Worm (Caenorhabditis elegans) whole organism, L3 larva: ENCODE data around the gene K08F8.15.

Experiments
- R02D3.7 ChIP-seq: fragments of 150-350 bp; optimal IDR thresholded peaks from 2 replicates; lab custom pipeline; 2014; ENCODE audit warnings: missing biosample characterization, missing genetic modification characterization
- ZK546.5 ChIP-seq: sonication (generic microtip); optimal IDR thresholded peaks from 2 replicates; lab custom pipeline; 2017; ENCODE audit warnings: missing biosample characterization, missing genetic modification characterization
- aly-2 ChIP-seq: fragments of 150-350 bp; optimal IDR thresholded peaks from 2 replicates; lab custom pipeline; 2014; ENCODE audit warnings: missing biosample characterization, missing genetic modification characterization
- ama-1 ChIP-seq: fragments of 150-350 bp; optimal IDR thresholded peaks from 2 replicates; lab custom pipeline; 2018
- ceh-16 ChIP-seq: sonication (generic microtip); optimal IDR thresholded peaks from 2 replicates; lab custom pipeline; 2017; ENCODE audit warnings: missing biosample characterization, missing genetic modification characterization
- ceh-28 ChIP-seq: fragments of 150-350 bp; optimal IDR thresholded peaks from 2 replicates; lab custom pipeline; 2014; ENCODE audit warnings: missing biosample characterization, missing genetic modification reagents, missing genetic modification characterization
- ceh-82 ChIP-seq: fragments of 150-350 bp; optimal IDR thresholded peaks from 2 replicates; lab custom pipeline; 2014; ENCODE audit warnings: missing biosample characterization, missing genetic modification characterization
- ceh-9 ChIP-seq: sonication (generic microtip); optimal IDR thresholded peaks from 2 replicates; lab custom pipeline; 2018; ENCODE audit warnings: missing biosample characterization, missing genetic modification characterization
- daf-12 ChIP-seq: fragments of 150-350 bp; optimal IDR thresholded peaks from 2 replicates; lab custom pipeline; 2014; ENCODE audit warnings: missing biosample characterization, missing genetic modification reagents, missing genetic modification characterization
- egl-27 ChIP-seq: sonication (generic microtip); optimal IDR thresholded peaks from 4 replicates; lab custom pipeline; 2017; ENCODE audit warnings: missing biosample characterization, missing genetic modification reagents, missing genetic modification characterization
- egl-5 ChIP-seq: fragments of 150-350 bp; optimal IDR thresholded peaks from 2 replicates; lab custom pipeline; 2017; ENCODE audit warnings: missing biosample characterization, missing genetic modification reagents, missing genetic modification characterization, inconsistent platforms
- elt-1 ChIP-seq: fragments of 150-350 bp; optimal IDR thresholded peaks from 2 replicates; lab custom pipeline; 2014; ENCODE audit warnings: missing biosample characterization, missing genetic modification characterization
- elt-2 ChIP-seq: sonication (generic microtip); optimal IDR thresholded peaks from 2 replicates; lab custom pipeline; 2016; ENCODE audit warnings: missing genetic modification reagents, mild to moderate bottlenecking, missing genetic modification characterization, missing compliant biosample characterization
- elt-3 ChIP-seq, 3 experiments: fragments of 150-350 bp in 1 of 3; sonication (generic microtip) in 2 of 3; optimal IDR thresholded peaks; 2 replicates in 2 of 3; 4 replicates in 1 of 3; lab custom pipeline; 2014 to 2017; ENCODE audit warnings: missing biosample characterization in 3 of 3, missing genetic modification characterization in 3 of 3
- eor-1 ChIP-seq, 2 experiments: fragments of 150-350 bp; optimal IDR thresholded peaks; 2 replicates each; lab custom pipeline; 2014 to 2018; ENCODE audit warnings: missing biosample characterization in 2 of 2, missing genetic modification characterization in 2 of 2
- fkh-10 ChIP-seq: sonication (generic microtip); optimal IDR thresholded peaks from 2 replicates; lab custom pipeline; 2017; ENCODE audit warnings: missing biosample characterization, missing genetic modification reagents, missing genetic modification characterization
- fkh-2 ChIP-seq: fragments of 150-350 bp; optimal IDR thresholded peaks from 2 replicates; lab custom pipeline; 2014; ENCODE audit warnings: missing biosample characterization, missing genetic modification reagents, missing genetic modification characterization
- fos-1 ChIP-seq: fragments of 150-350 bp; optimal IDR thresholded peaks from 2 replicates; lab custom pipeline; 2014; ENCODE audit warnings: missing biosample characterization, missing genetic modification characterization
- hmg-11 ChIP-seq: sonication (generic microtip); optimal IDR thresholded peaks from 2 replicates; lab custom pipeline; 2016; ENCODE audit warnings: missing genetic modification characterization, missing compliant biosample characterization
- jun-1 ChIP-seq: fragments of 150-350 bp; optimal IDR thresholded peaks from 2 replicates; lab custom pipeline; 2014; ENCODE audit warnings: missing biosample characterization, missing genetic modification reagents, missing genetic modification characterization
- lin-15B ChIP-seq: fragments of 150-350 bp; optimal IDR thresholded peaks from 2 replicates; lab custom pipeline; 2014; ENCODE audit warnings: missing biosample characterization, missing genetic modification characterization
- lin-39 ChIP-seq: fragments of 150-350 bp; optimal IDR thresholded peaks from 2 replicates; lab custom pipeline; 2018; ENCODE audit warnings: missing biosample characterization, missing genetic modification reagents, missing genetic modification characterization
- lsy-12 ChIP-seq: sonication (generic microtip); optimal IDR thresholded peaks from 2 replicates; lab custom pipeline; 2016; ENCODE audit warnings: mild to moderate bottlenecking, missing genetic modification characterization, missing compliant biosample characterization
- mdl-1 ChIP-seq: fragments of 150-350 bp; optimal IDR thresholded peaks from 2 replicates; lab custom pipeline; 2014; ENCODE audit warnings: missing biosample characterization, missing genetic modification characterization
- mml-1 ChIP-seq: fragments of 150-350 bp; sonication (generic microtip); optimal IDR thresholded peaks from 3 replicates; lab custom pipeline; 2014; ENCODE audit warnings: missing biosample characterization, missing genetic modification characterization
- nfya-1 ChIP-seq: sonication (generic microtip); optimal IDR thresholded peaks from 2 replicates; lab custom pipeline; 2017; ENCODE audit warnings: missing genetic modification characterization, mild to moderate bottlenecking, missing compliant biosample characterization, antibody characterized with exemption, moderate library complexity; ENCODE audit not compliant: insufficient read depth
- nhr-11 ChIP-seq: fragments of 150-350 bp; optimal IDR thresholded peaks from 2 replicates; lab custom pipeline; 2014; ENCODE audit warnings: missing biosample characterization, missing genetic modification characterization
- nhr-12 ChIP-seq: fragments of 150-350 bp; optimal IDR thresholded peaks from 2 replicates; lab custom pipeline; 2014; ENCODE audit warnings: missing biosample characterization, missing genetic modification characterization
- nhr-23 ChIP-seq: fragments of 150-350 bp; optimal IDR thresholded peaks from 2 replicates; lab custom pipeline; 2014; ENCODE audit warnings: missing biosample characterization, missing genetic modification reagents, missing genetic modification characterization
- nhr-237 ChIP-seq: fragments of 150-350 bp; optimal IDR thresholded peaks from 2 replicates; lab custom pipeline; 2014; ENCODE audit warnings: missing biosample characterization, missing genetic modification characterization
- nhr-25 ChIP-seq: sonication (generic microtip); optimal IDR thresholded peaks from 2 replicates; lab custom pipeline; 2017; ENCODE audit warnings: missing biosample characterization, missing genetic modification characterization
- nhr-43 ChIP-seq: sonication (generic microtip); optimal IDR thresholded peaks from 2 replicates; lab custom pipeline; 2016; ENCODE audit warnings: mild to moderate bottlenecking, missing genetic modification characterization, missing compliant biosample characterization; ENCODE audit not compliant: poor library complexity, severe bottlenecking
- nhr-67 ChIP-seq: fragments of 150-350 bp; optimal IDR thresholded peaks from 2 replicates; lab custom pipeline; 2014; ENCODE audit warnings: missing biosample characterization, missing genetic modification characterization
- nhr-76 ChIP-seq: fragments of 150-350 bp; sonication (generic microtip); optimal IDR thresholded peaks from 5 replicates; lab custom pipeline; 2014; ENCODE audit warnings: missing biosample characterization, missing genetic modification characterization
- nhr-77 ChIP-seq: fragments of 150-350 bp; optimal IDR thresholded peaks from 2 replicates; lab custom pipeline; 2014; ENCODE audit warnings: missing biosample characterization, missing genetic modification characterization
- pha-4 ChIP-seq: fragments of 150-350 bp; optimal IDR thresholded peaks from 2 replicates; lab custom pipeline; 2014; ENCODE audit warnings: missing biosample characterization, missing genetic modification reagents, missing genetic modification characterization
- pqm-1 ChIP-seq: fragments of 150-350 bp; optimal IDR thresholded peaks from 2 replicates; lab custom pipeline; 2017; ENCODE audit warnings: missing biosample characterization, missing genetic modification characterization, inconsistent platforms
- sea-2 ChIP-seq: fragments of 150-350 bp; sonication (generic microtip); optimal IDR thresholded peaks from 4 replicates; lab custom pipeline; 2014; ENCODE audit warnings: missing biosample characterization, missing genetic modification reagents, missing genetic modification characterization
- skn-1 ChIP-seq: fragments of 150-350 bp; optimal IDR thresholded peaks from 2 replicates; lab custom pipeline; 2014; ENCODE audit warnings: missing biosample characterization, missing genetic modification characterization
- snpc-4 ChIP-seq: fragments of 150-350 bp; optimal IDR thresholded peaks from 2 replicates; lab custom pipeline; 2014; ENCODE audit warnings: missing biosample characterization, missing genetic modification characterization
- tbx-2 ChIP-seq: sonication (generic microtip); optimal IDR thresholded peaks from 2 replicates; lab custom pipeline; 2016; ENCODE audit warnings: mild to moderate bottlenecking, missing genetic modification characterization, missing compliant biosample characterization
- unc-39 ChIP-seq: sonication (generic microtip); optimal IDR thresholded peaks from 4 replicates; lab custom pipeline; 2017; ENCODE audit warnings: missing biosample characterization, missing genetic modification characterization
- unc-62 ChIP-seq: fragments of 150-350 bp; sonication (generic microtip); optimal IDR thresholded peaks from 4 replicates; lab custom pipeline; 2014; ENCODE audit warnings: missing biosample characterization, missing genetic modification reagents, missing genetic modification characterization
- ztf-11 ChIP-seq: fragments of 150-350 bp; optimal IDR thresholded peaks from 2 replicates; lab custom pipeline; 2014; ENCODE audit warnings: missing biosample characterization, missing genetic modification characterization
- ztf-4 ChIP-seq: fragments of 150-350 bp; optimal IDR thresholded peaks from 2 replicates; lab custom pipeline; 2014; ENCODE audit warnings: missing biosample characterization, missing genetic modification characterization

Gene K08F8.15

ce11 chrII:8787376-8787775 lies 20.8 kb downstream of the K08F8.15 start:
- TF ChIP-seq nhr-12 (no peak), aly-2 (tag; lab: Kevin White, UChicago) (peak; percentile 18), egl-27 (tag; lab: Kevin White, UChicago) (peak; percentile 2), lin-39 (tag; lab: Kevin White, UChicago) (peak; percentile 96), elt-2 (tag; lab: Kevin White, UChicago) (peak; percentile 79), elt-3 (tag; optimal IDR thresholded peaks at IDR 0.05; lab: Kevin White, UChicago) (peak in 1 of 3 experiments; percentile 57), ceh-9 (no peak), lsy-12 (tag; lab: Kevin White, UChicago) (peak; percentile 94), ZK546.5 (no peak), nhr-43 (tag; lab: Kevin White, UChicago) (peak; percentile 95), daf-12 (tag; lab: Kevin White, UChicago) (no peak), nhr-25 (tag; lab: Kevin White, UChicago) (peak; percentile 97), fkh-2 (tag; lab: Kevin White, UChicago) (peak; percentile 98), pqm-1 (peak; percentile 86), nhr-237 (tag; lab: Kevin White, UChicago) (no peak), fos-1 (peak; percentile 78), nfya-1 (tag; lab: Kevin White, UChicago) (peak; percentile 98), pha-4 (tag; lab: Kevin White, UChicago) (peak; percentile 99), unc-62 (GFP tag; lab: Kevin White, UChicago) (no peak), mdl-1 (tag; lab: Kevin White, UChicago) (peak; percentile 55), lin-15B (tag; lab: Kevin White, UChicago) (peak; percentile 85), egl-5 (tag; lab: Kevin White, UChicago) (peak; percentile 99), nhr-76 (no peak), nhr-11 (tag; lab: Kevin White, UChicago) (peak; percentile 76), ceh-28 (tag; lab: Kevin White, UChicago) (peak; percentile 96), R02D3.7 (peak; percentile 55), ama-1 (lab: Kevin White, UChicago) (peak; percentile 97), mml-1 (tag; lab: Kevin White, UChicago) (no peak), unc-39 (tag; lab: Kevin White, UChicago) (no peak), nhr-77 (tag; lab: Kevin White, UChicago) (no peak), fkh-10 (GFP tag; lab: Kevin White, UChicago) (peak; percentile 95), ceh-16 (tag; lab: Kevin White, UChicago) (no peak), elt-1 (tag; lab: Kevin White, UChicago) (peak; percentile 69), ztf-4 (peak; percentile 59), sea-2 (no peak), skn-1 (tag; lab: Kevin White, UChicago) (peak; percentile 96), nhr-67 (tag; lab: Kevin White, UChicago) (no peak), ceh-82 (tag; lab: Kevin White, UChicago) (peak; percentile 42), tbx-2 (tag; lab: Kevin White, UChicago) (peak; percentile 87), eor-1 (tag; optimal IDR thresholded peaks at IDR 0.05; lab: Kevin White, UChicago) (peak in 1 of 2 experiments; percentile 71), jun-1 (tag; lab: Kevin White, UChicago) (peak; percentile 96), hmg-11 (peak; percentile 76), ztf-11 (tag; lab: Kevin White, UChicago) (no peak), snpc-4 (peak; percentile 58), nhr-23 (tag; lab: Kevin White, UChicago) (peak; percentile 98)

- TF ChIP-seq mml-1 (tag; lab: Kevin White, UChicago) (no peak), lsy-12 (tag; lab: Kevin White, UChicago) (peak; percentile 21), fkh-2 (tag; lab: Kevin White, UChicago) (no peak)
Measured at ce11 chrII:8788752-8789151, 22.1 kb downstream of the K08F8.15 start.
